Worm (Caenorhabditis elegans) whole organism, mixed stage, embryonic: Measurements from ENCODE around the gene che-2.

ENCODE experiments used
- M03D4.4 ChIP-seq: sonication (generic microtip); optimal IDR thresholded peaks from 2 replicates; lab custom pipeline; 2017; ENCODE audit warnings: mild to moderate bottlenecking, missing genetic modification characterization, missing compliant biosample characterization
- bed-3 ChIP-seq: fragments of 200-800 bp; sonication (Bioruptor generic); optimal IDR thresholded peaks from 3 replicates; lab custom pipeline; 2018; ENCODE audit warnings: mild to moderate bottlenecking, missing genetic modification characterization, moderate library complexity, missing compliant biosample characterization
- blmp-1 ChIP-seq: fragments of 150-350 bp; optimal IDR thresholded peaks from 2 replicates; lab custom pipeline; 2014; ENCODE audit warnings: missing biosample characterization, missing genetic modification characterization
- ceh-39 ChIP-seq: fragments of 150-350 bp; optimal IDR thresholded peaks from 2 replicates; lab custom pipeline; 2014; ENCODE audit warnings: missing biosample characterization, missing genetic modification characterization
- ceh-43 ChIP-seq: fragments of 200-800 bp; sonication (Bioruptor generic); optimal IDR thresholded peaks from 2 replicates; lab custom pipeline; 2018; ENCODE audit warnings: mild to moderate bottlenecking, missing genetic modification characterization, moderate library complexity, missing compliant biosample characterization
- ceh-83 ChIP-seq: fragments of 200-800 bp; sonication (Bioruptor generic); optimal IDR thresholded peaks from 2 replicates; lab custom pipeline; 2018; ENCODE audit warnings: mild to moderate bottlenecking, missing genetic modification characterization, missing compliant biosample characterization
- ces-1 ChIP-seq: fragments of 150-350 bp; optimal IDR thresholded peaks from 2 replicates; lab custom pipeline; 2014; ENCODE audit warnings: missing biosample characterization, missing genetic modification reagents, missing genetic modification characterization
- cnd-1 ChIP-seq: fragments of 200-800 bp; sonication (Bioruptor generic); optimal IDR thresholded peaks from 2 replicates; lab custom pipeline; 2018; ENCODE audit warnings: mild to moderate bottlenecking, missing genetic modification characterization, missing compliant biosample characterization
- drap-1 ChIP-seq: fragments of 200-800 bp; sonication (Bioruptor generic); optimal IDR thresholded peaks from 3 replicates; lab custom pipeline; 2018; ENCODE audit warnings: mild to moderate bottlenecking, missing genetic modification characterization, missing compliant biosample characterization
- elt-1 ChIP-seq: sonication (generic microtip); optimal IDR thresholded peaks from 2 replicates; lab custom pipeline; 2017; ENCODE audit warnings: missing genetic modification characterization, mild to moderate bottlenecking, missing compliant biosample characterization, antibody characterized with exemption, moderate library complexity, borderline replicate concordance; ENCODE audit not compliant: insufficient read depth
- elt-3 ChIP-seq: fragments of 150-350 bp; optimal IDR thresholded peaks from 2 replicates; lab custom pipeline; 2014; ENCODE audit warnings: missing biosample characterization, missing genetic modification characterization
- flh-1 ChIP-seq: fragments of 200-800 bp; sonication (Bioruptor generic); optimal IDR thresholded peaks from 2 replicates; lab custom pipeline; 2018; ENCODE audit warnings: mild to moderate bottlenecking, missing genetic modification characterization, moderate library complexity, missing compliant biosample characterization
- ham-2 ChIP-seq: fragments of 200-800 bp; sonication (Bioruptor generic); optimal IDR thresholded peaks from 2 replicates; lab custom pipeline; 2018; ENCODE audit warnings: mild to moderate bottlenecking, missing genetic modification characterization, missing compliant biosample characterization
- hlh-1 ChIP-seq: fragments of 150-350 bp; optimal IDR thresholded peaks from 2 replicates; lab custom pipeline; 2014; ENCODE audit warnings: missing biosample characterization, missing genetic modification reagents, missing genetic modification characterization
- lin-13 ChIP-seq: fragments of 150-350 bp; optimal IDR thresholded peaks from 2 replicates; lab custom pipeline; 2014; ENCODE audit warnings: missing biosample characterization, missing genetic modification characterization
- lin-32 ChIP-seq: fragments of 200-800 bp; sonication (Bioruptor generic); optimal IDR thresholded peaks from 2 replicates; lab custom pipeline; 2018; ENCODE audit warnings: mild to moderate bottlenecking, missing genetic modification characterization, missing compliant biosample characterization
- lsy-2 ChIP-seq: fragments of 150-350 bp; optimal IDR thresholded peaks from 2 replicates; lab custom pipeline; 2014; ENCODE audit warnings: missing biosample characterization, missing genetic modification characterization
- mab-5 ChIP-seq: fragments of 150-350 bp; optimal IDR thresholded peaks from 2 replicates; lab custom pipeline; 2014; ENCODE audit warnings: missing biosample characterization, missing genetic modification characterization
- mep-1 ChIP-seq: fragments of 150-350 bp; optimal IDR thresholded peaks from 2 replicates; lab custom pipeline; 2017; ENCODE audit warnings: missing biosample characterization, missing genetic modification reagents, missing genetic modification characterization, inconsistent platforms
- mls-2 ChIP-seq: sonication (generic microtip); optimal IDR thresholded peaks from 2 replicates; lab custom pipeline; 2016; ENCODE audit warnings: mild to moderate bottlenecking, missing genetic modification characterization, moderate library complexity, missing compliant biosample characterization
- nhr-12 ChIP-seq: fragments of 150-350 bp; optimal IDR thresholded peaks from 2 replicates; lab custom pipeline; 2014; ENCODE audit warnings: missing biosample characterization, missing genetic modification characterization
- nhr-2 ChIP-seq: fragments of 150-350 bp; optimal IDR thresholded peaks from 2 replicates; lab custom pipeline; 2014; ENCODE audit warnings: missing biosample characterization, missing genetic modification characterization
- nhr-237 ChIP-seq: fragments of 150-350 bp; optimal IDR thresholded peaks from 2 replicates; lab custom pipeline; 2014; ENCODE audit warnings: missing biosample characterization, missing genetic modification characterization
- nhr-28 ChIP-seq: fragments of 150-350 bp; optimal IDR thresholded peaks from 2 replicates; lab custom pipeline; 2014; ENCODE audit warnings: missing biosample characterization, missing genetic modification characterization
- nhr-76 ChIP-seq: sonication (generic microtip); optimal IDR thresholded peaks from 2 replicates; lab custom pipeline; 2017; ENCODE audit warnings: missing biosample characterization, missing genetic modification characterization
- pha-4 ChIP-seq: fragments of 150-350 bp; optimal IDR thresholded peaks from 2 replicates; lab custom pipeline; 2018; ENCODE audit warnings: missing biosample characterization, missing genetic modification reagents, missing genetic modification characterization
- sem-2 ChIP-seq: fragments of 200-800 bp; sonication (Bioruptor generic); optimal IDR thresholded peaks from 2 replicates; lab custom pipeline; 2018; ENCODE audit warnings: mild to moderate bottlenecking, missing genetic modification characterization, missing compliant biosample characterization
- snpc-4 ChIP-seq: fragments of 150-350 bp; optimal IDR thresholded peaks from 2 replicates; lab custom pipeline; 2014; ENCODE audit warnings: missing biosample characterization, missing genetic modification characterization
- sptf-1 ChIP-seq: sonication (generic microtip); optimal IDR thresholded peaks from 2 replicates; lab custom pipeline; 2017; ENCODE audit warnings: mild to moderate bottlenecking, missing genetic modification characterization, moderate library complexity, missing compliant biosample characterization
- tbx-8 ChIP-seq: fragments of 200-800 bp; sonication (Bioruptor generic); optimal IDR thresholded peaks from 2 replicates; lab custom pipeline; 2018; ENCODE audit warnings: mild to moderate bottlenecking, missing genetic modification characterization, moderate library complexity, missing compliant biosample characterization
- unc-120 ChIP-seq: sonication (generic microtip); optimal IDR thresholded peaks from 2 replicates; lab custom pipeline; 2017; ENCODE audit warnings: missing genetic modification characterization, missing compliant biosample characterization; ENCODE audit not compliant: poor library complexity, severe bottlenecking
- unc-39 ChIP-seq: fragments of 150-350 bp; optimal IDR thresholded peaks from 2 replicates; lab custom pipeline; 2014; ENCODE audit warnings: missing biosample characterization, missing genetic modification characterization
- unc-62 ChIP-seq: fragments of 150-350 bp; optimal IDR thresholded peaks from 2 replicates; lab custom pipeline; 2014; ENCODE audit warnings: missing biosample characterization, missing genetic modification reagents, missing genetic modification characterization
- zip-8 ChIP-seq: fragments of 150-350 bp; optimal IDR thresholded peaks from 2 replicates; lab custom pipeline; 2014; ENCODE audit warnings: missing biosample characterization, missing genetic modification characterization
- ztf-11 ChIP-seq: fragments of 150-350 bp; optimal IDR thresholded peaks from 2 replicates; lab custom pipeline; 2014; ENCODE audit warnings: missing biosample characterization, missing genetic modification characterization

Gene che-2

ce11 chrX:528761-529160, 47.5 kb downstream of the che-2 start:
- TF ChIP-seq hlh-1 (tag; lab: Kevin White, UChicago): no peak
- TF ChIP-seq unc-39 (tag; lab: Kevin White, UChicago): no peak
- no peak for TF ChIP-seq flh-1
- TF ChIP-seq sem-2 (GFP tag; lab: Kevin White, UChicago): no peak
- TF ChIP-seq nhr-12 (tag; lab: Kevin White, UChicago): no peak

ce11 chrX:529386-529785, 48.1 kb downstream of the che-2 start:
- no peak for TF ChIP-seq ceh-83 (GFP tag; lab: Kevin White, UChicago)
- TF ChIP-seq sptf-1 (tag; lab: Kevin White, UChicago): no peak
- TF ChIP-seq nhr-12 (tag; lab: Kevin White, UChicago): no peak
- no peak for TF ChIP-seq ztf-11 (tag; lab: Kevin White, UChicago)
- no peak for TF ChIP-seq mep-1 (tag; lab: Kevin White, UChicago)
- TF ChIP-seq flh-1: no peak
- no peak for TF ChIP-seq ceh-39
- no peak for TF ChIP-seq nhr-237 (tag; lab: Kevin White, UChicago)
- no peak for TF ChIP-seq pha-4 (tag; lab: Kevin White, UChicago)
- TF ChIP-seq mab-5 (tag; lab: Kevin White, UChicago): no peak
- no peak for TF ChIP-seq tbx-8

- TF ChIP-seq snpc-4 (no peak), ceh-83 (GFP tag; lab: Kevin White, UChicago) (no peak), elt-1 (no peak), zip-8 (tag; lab: Kevin White, UChicago) (no peak), tbx-8 (no peak), blmp-1 (tag; lab: Kevin White, UChicago) (no peak), flh-1 (no peak), sem-2 (GFP tag; lab: Kevin White, UChicago) (no peak), nhr-28 (tag; lab: Kevin White, UChicago) (no peak), mep-1 (tag; lab: Kevin White, UChicago) (no peak), lin-13 (tag; lab: Kevin White, UChicago) (no peak), ham-2 (GFP tag; lab: Kevin White, UChicago) (no peak), mab-5 (tag; lab: Kevin White, UChicago) (no peak), drap-1 (GFP tag; lab: Kevin White, UChicago) (no peak), ztf-11 (tag; lab: Kevin White, UChicago) (no peak), bed-3 (GFP tag; lab: Kevin White, UChicago) (no peak), lin-32 (GFP tag; lab: Kevin White, UChicago) (no peak), ceh-43 (GFP tag; lab: Kevin White, UChicago) (no peak), cnd-1 (tag; lab: Kevin White, UChicago) (no peak), nhr-12 (tag; lab: Kevin White, UChicago) (no peak)
These were observed 48.8 kb downstream of the che-2 start, which contains the start of gene ugt-46 for ce11 chrX:530011-530410. Gene ugt-46, minus strand, starts transcription at chrX:530289.

ce11 chrX:530909-531308, 49.7 kb downstream of the che-2 start, which contains the start of gene B0310.6:
Gene B0310.6, minus strand, starts transcription at chrX:531009.
- TF ChIP-seq ztf-11 (tag; lab: Kevin White, UChicago) (no peak), snpc-4 (no peak), pha-4 (tag; lab: Kevin White, UChicago) (no peak), ham-2 (GFP tag; lab: Kevin White, UChicago) (no peak)
- TF ChIP-seq, all 35 proteins: peak for 0

ce11 chrX:535728-536127, 54.5 kb downstream of the che-2 start, which contains the start of gene F28C10.3:
Gene F28C10.3, minus strand, starts transcription at chrX:535828.
- TF ChIP-seq ceh-83 (GFP tag; lab: Kevin White, UChicago): no peak
- no peak for TF ChIP-seq nhr-12 (tag; lab: Kevin White, UChicago)
- peak; percentile 16 for TF ChIP-seq nhr-2
- TF ChIP-seq lin-13 (tag; lab: Kevin White, UChicago): peak; percentile 31
- TF ChIP-seq nhr-28 (tag; lab: Kevin White, UChicago): no peak
- TF ChIP-seq blmp-1 (tag; lab: Kevin White, UChicago): no peak
- TF ChIP-seq nhr-76 (tag; lab: Kevin White, UChicago): no peak
- TF ChIP-seq elt-3 (tag; lab: Kevin White, UChicago): no peak
- TF ChIP-seq sem-2 (GFP tag; lab: Kevin White, UChicago): no peak
- TF ChIP-seq M03D4.4 (tag; lab: Kevin White, UChicago): no peak
- peak; percentile 58 for TF ChIP-seq nhr-237 (tag; lab: Kevin White, UChicago)
- no peak for TF ChIP-seq ztf-11 (tag; lab: Kevin White, UChicago)
- TF ChIP-seq flh-1: no peak
- peak; percentile 49 for TF ChIP-seq pha-4 (tag; lab: Kevin White, UChicago)
- peak; percentile 42 for TF ChIP-seq mep-1 (tag; lab: Kevin White, UChicago)
- peak; percentile 62 for TF ChIP-seq unc-120 (tag; lab: Kevin White, UChicago)
- no peak for TF ChIP-seq snpc-4
- no peak for TF ChIP-seq drap-1 (GFP tag; lab: Kevin White, UChicago)
- peak; percentile 15 for TF ChIP-seq ceh-43 (GFP tag; lab: Kevin White, UChicago)
- TF ChIP-seq hlh-1 (tag; lab: Kevin White, UChicago): peak; percentile 11
- peak; percentile 71 for TF ChIP-seq ces-1
- TF ChIP-seq sptf-1 (tag; lab: Kevin White, UChicago): peak; percentile 18
- TF ChIP-seq lsy-2 (tag; lab: Kevin White, UChicago): peak; percentile 45
- TF ChIP-seq zip-8 (tag; lab: Kevin White, UChicago): no peak
- no peak for TF ChIP-seq unc-39 (tag; lab: Kevin White, UChicago)
- TF ChIP-seq cnd-1 (tag; lab: Kevin White, UChicago): peak; percentile 23
- no peak for TF ChIP-seq bed-3 (GFP tag; lab: Kevin White, UChicago)
- TF ChIP-seq unc-62 (GFP tag; lab: Kevin White, UChicago): peak; percentile 82
- no peak for TF ChIP-seq mab-5 (tag; lab: Kevin White, UChicago)
- TF ChIP-seq mls-2 (tag; lab: Kevin White, UChicago): peak; percentile 37
- no peak for TF ChIP-seq elt-1
- TF ChIP-seq lin-32 (GFP tag; lab: Kevin White, UChicago): no peak
- TF ChIP-seq tbx-8: no peak
- TF ChIP-seq ceh-39: peak; percentile 86
- peak; percentile 19 for TF ChIP-seq ham-2 (GFP tag; lab: Kevin White, UChicago)
